Fruit fly (Drosophila melanogaster): ENCODE measurements around the gene CG12637.

The CG12637 gene

DNA sequence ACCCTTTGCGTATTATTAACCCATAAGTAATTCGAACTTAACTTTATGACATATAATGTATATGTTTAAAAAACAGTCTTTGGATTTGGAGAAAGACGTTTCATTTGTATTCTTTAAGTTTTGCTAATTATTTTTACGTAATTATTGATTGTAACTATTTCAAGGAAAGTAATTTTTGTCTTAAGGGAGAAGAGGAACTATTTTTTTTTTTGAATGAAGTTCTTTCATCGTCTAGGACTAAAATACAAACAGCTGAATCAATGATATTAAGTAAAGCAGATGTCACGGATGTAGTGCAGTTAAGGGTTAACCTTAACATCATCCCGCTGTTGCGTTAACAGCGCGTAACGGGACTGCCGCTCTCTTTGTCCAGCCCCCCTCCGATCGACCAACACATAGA is 44.4 kb downstream of the CG12637 start (continued):
- no peak for TF ChIP-seq CG8290 (GFP tag; optimal IDR thresholded peaks at IDR 0.05)
- no peak for TF ChIP-seq CG8290 (tag; optimal IDR thresholded peaks at IDR 0.05)
- TF ChIP-seq HmgZ (tag; optimal IDR thresholded peaks at IDR 0.05) = no peak
- peak; percentile 28 for TF ChIP-seq CG15011 (GFP tag; optimal IDR thresholded peaks at IDR 0.05)
- no peak for TF ChIP-seq Mrtf (GFP tag; IDR thresholded peaks at IDR 0.05)
- peak; percentile 69 for TF ChIP-seq CG11504 (tag; optimal IDR thresholded peaks at IDR 0.05)
- TF ChIP-seq Vsx1 (GFP tag; optimal IDR thresholded peaks at IDR 0.05) = no peak
- peak; percentile 3 for TF ChIP-seq CG2116 (GFP tag; optimal IDR thresholded peaks at IDR 0.05)
- TF ChIP-seq ken (GFP tag; IDR thresholded peaks at IDR 0.05) = no peak
- TF ChIP-seq CG8388 (GFP tag; optimal IDR thresholded peaks at IDR 0.05) = peak; percentile 40
- TF ChIP-seq CG7271 (tag; optimal IDR thresholded peaks at IDR 0.05) = no peak
- peak; percentile 35 for TF ChIP-seq nau (GFP tag; optimal IDR thresholded peaks at IDR 0.05)
- TF ChIP-seq Hand (GFP tag; optimal IDR thresholded peaks at IDR 0.05) = peak; percentile 57
- no peak for TF ChIP-seq CG4617 (GFP tag; optimal IDR thresholded peaks at IDR 0.05; ENCODE audit: borderline replicate concordance)
- peak; percentile 14 for TF ChIP-seq CG12104 (GFP tag; optimal IDR thresholded peaks at IDR 0.05)
- TF ChIP-seq CG10462 (GFP tag; optimal IDR thresholded peaks at IDR 0.05) = no peak
- no peak for TF ChIP-seq CG8281 (tag; optimal IDR thresholded peaks at IDR 0.05)
- TF ChIP-seq Jarid2 (GFP tag; optimal IDR thresholded peaks at IDR 0.05) = no peak
- no peak for TF ChIP-seq twi (tag; optimal IDR thresholded peaks at IDR 0.05)
- TF ChIP-seq NfI (GFP tag; optimal IDR thresholded peaks at IDR 0.05) = peak; percentile 30
- no peak for TF ChIP-seq Lpt (GFP tag; optimal IDR thresholded peaks at IDR 0.05)
- TF ChIP-seq sug (tag; optimal IDR thresholded peaks at IDR 0.05) = no peak
- no peak for TF ChIP-seq CG15073 (GFP tag; optimal IDR thresholded peaks at IDR 0.05)
- TF ChIP-seq Optix (GFP tag; IDR thresholded peaks at IDR 0.05) = no peak
- no peak for TF ChIP-seq Sry-δ (GFP tag; optimal IDR thresholded peaks at IDR 0.05)
- peak; percentile 28 for TF ChIP-seq scrt (GFP tag; optimal IDR thresholded peaks at IDR 0.05)
- peak; percentile 34 for TF ChIP-seq mam (GFP tag; optimal IDR thresholded peaks at IDR 0.05)
- TF ChIP-seq gcm2 (GFP tag; optimal IDR thresholded peaks at IDR 0.05) = no peak
- no peak for TF ChIP-seq Adf1 (GFP tag; IDR thresholded peaks at IDR 0.05)
- TF ChIP-seq CG15601 (tag; optimal IDR thresholded peaks at IDR 0.05) = no peak
- TF ChIP-seq grn (GFP tag; optimal IDR thresholded peaks at IDR 0.05) = no peak
- TF ChIP-seq CrebB (tag; optimal IDR thresholded peaks at IDR 0.05) = no peak
- TF ChIP-seq jing (GFP tag; optimal IDR thresholded peaks at IDR 0.05) = no peak
- TF ChIP-seq en (GFP tag; optimal IDR thresholded peaks at IDR 0.05) = no peak
- peak; percentile 46 for TF ChIP-seq CG10267 (tag; optimal IDR thresholded peaks at IDR 0.05)
- TF ChIP-seq br (optimal IDR thresholded peaks at IDR 0.05) = no peak
- no peak for TF ChIP-seq Fer2 (tag; optimal IDR thresholded peaks at IDR 0.05)
- no peak for TF ChIP-seq trem (tag; optimal IDR thresholded peaks at IDR 0.05)
- no peak for TF ChIP-seq crp (GFP tag; optimal IDR thresholded peaks at IDR 0.05)
- TF ChIP-seq CG11456 (GFP tag; IDR thresholded peaks at IDR 0.05) = no peak
- TF ChIP-seq btn (GFP tag; optimal IDR thresholded peaks at IDR 0.05) = no peak
- peak; percentile 33 for TF ChIP-seq HHEX (GFP tag; optimal IDR thresholded peaks at IDR 0.05)
- TF ChIP-seq CG13287 (GFP tag; IDR thresholded peaks at IDR 0.05; ENCODE audit: partially characterized antibody) = no peak
- no peak for TF ChIP-seq CG9215 (GFP tag; IDR thresholded peaks at IDR 0.05)
- TF ChIP-seq dm (GFP tag; optimal IDR thresholded peaks at IDR 0.05) = no peak
- TF ChIP-seq tup (GFP tag; optimal IDR thresholded peaks at IDR 0.05) = no peak
- TF ChIP-seq ci (GFP tag; IDR thresholded peaks at IDR 0.05) = no peak
- TF ChIP-seq Hr51 (GFP tag; optimal IDR thresholded peaks at IDR 0.05) = peak in 1 of 2 experiments; percentile 63
- TF ChIP-seq phol (tag; optimal IDR thresholded peaks at IDR 0.05) = peak; percentile 49
- TF ChIP-seq nerfin-2 (GFP tag; IDR thresholded peaks at IDR 0.05; ENCODE audit: partially characterized antibody) = no peak
- TF ChIP-seq CG17186 (GFP tag; optimal IDR thresholded peaks at IDR 0.05) = no peak
- no peak for TF ChIP-seq CG3726 (GFP tag; IDR thresholded peaks at IDR 0.05)
